Worm (Caenorhabditis elegans) whole organism, L1 larva: ENCODE data around the gene nmgp-1.
A peak's percentile ranks its signal among the peaks of the same experiment; 100 is the strongest.

Experiments used
- C04F5.9 ChIP-seq: sonication (generic microtip); optimal IDR thresholded peaks from 2 replicates; lab custom pipeline; 2016; ENCODE audit warnings: missing genetic modification characterization, missing compliant biosample characterization
- C16A3.4 ChIP-seq: fragments of 150-350 bp; optimal IDR thresholded peaks from 2 replicates; lab custom pipeline; 2014; ENCODE audit warnings: missing biosample characterization, missing genetic modification characterization
- C34B4.2 ChIP-seq: sonication (generic microtip); optimal IDR thresholded peaks from 2 replicates; lab custom pipeline; 2017; ENCODE audit warnings: mild to moderate bottlenecking, missing genetic modification characterization, missing compliant biosample characterization
- F16B12.6 ChIP-seq: fragments of 150-350 bp; optimal IDR thresholded peaks from 2 replicates; lab custom pipeline; 2014; ENCODE audit warnings: missing biosample characterization, missing genetic modification characterization
- Y116A8C.19 ChIP-seq: sonication (generic microtip); optimal IDR thresholded peaks from 2 replicates; lab custom pipeline; 2016; ENCODE audit warnings: missing compliant biosample characterization, missing genetic modification characterization, borderline replicate concordance
- alr-1 ChIP-seq: fragments of 200-800 bp; sonication (Bioruptor generic); optimal IDR thresholded peaks from 2 replicates; lab custom pipeline; 2018; ENCODE audit warnings: borderline replicate concordance, mild to moderate bottlenecking, missing genetic modification characterization, missing compliant biosample characterization
- aly-2 ChIP-seq: fragments of 150-350 bp; optimal IDR thresholded peaks from 2 replicates; lab custom pipeline; 2014; ENCODE audit warnings: missing biosample characterization, missing genetic modification characterization
- ama-1 ChIP-seq: fragments of 150-350 bp; optimal IDR thresholded peaks from 2 replicates; lab custom pipeline; 2014
- blmp-1 ChIP-seq: fragments of 150-350 bp; optimal IDR thresholded peaks from 2 replicates; lab custom pipeline; 2014; ENCODE audit warnings: missing biosample characterization, missing genetic modification characterization
- ceh-63 ChIP-seq: fragments of 200-800 bp; sonication (Bioruptor generic); optimal IDR thresholded peaks from 2 replicates; lab custom pipeline; 2018; ENCODE audit warnings: mild to moderate bottlenecking, missing genetic modification characterization, missing compliant biosample characterization
- ceh-8 ChIP-seq: fragments of 200-800 bp; sonication (Bioruptor generic); optimal IDR thresholded peaks from 2 replicates; lab custom pipeline; 2018; ENCODE audit warnings: mild to moderate bottlenecking, missing genetic modification characterization, moderate library complexity, missing compliant biosample characterization
- ceh-82 ChIP-seq, 3 experiments: fragments of 150-350 bp in 1 of 3; sonication (generic microtip) in 2 of 3; optimal IDR thresholded peaks; 2 replicates each; lab custom pipeline; 2014 to 2017; ENCODE audit warnings: missing biosample characterization in 3 of 3, missing genetic modification characterization in 3 of 3
- ceh-88 ChIP-seq: fragments of 200-800 bp; sonication (Bioruptor generic); IDR thresholded peaks from 2 replicates; pipeline ENCODE4 v1.3.6; 2022; ENCODE audit warnings: missing genetic modification characterization, missing compliant biosample characterization
- ceh-90 ChIP-seq: sonication (generic microtip); optimal IDR thresholded peaks from 2 replicates; lab custom pipeline; 2016; ENCODE audit warnings: missing genetic modification characterization, missing compliant biosample characterization
- ces-1 ChIP-seq: fragments of 150-350 bp; optimal IDR thresholded peaks from 2 replicates; lab custom pipeline; 2014; ENCODE audit warnings: missing biosample characterization, missing genetic modification reagents, missing genetic modification characterization
- dsc-1 ChIP-seq: sonication (generic microtip); optimal IDR thresholded peaks from 2 replicates; lab custom pipeline; 2016; ENCODE audit warnings: mild to moderate bottlenecking, missing genetic modification characterization, missing compliant biosample characterization
- egl-27 ChIP-seq, 2 experiments: fragments of 150-350 bp in 1 of 2; sonication (generic microtip); optimal IDR thresholded peaks; 3 replicates each; lab custom pipeline; 2017 to 2018; ENCODE audit warnings: missing biosample characterization in 2 of 2, missing genetic modification characterization in 2 of 2, missing genetic modification reagents in 2 of 2
- elt-3 ChIP-seq, 6 experiments: fragments of 150-350 bp in 1 of 6; sonication (generic microtip); optimal IDR thresholded peaks; 2 replicates each; lab custom pipeline; 2017 to 2018; ENCODE audit warnings: missing biosample characterization in 6 of 6, missing genetic modification characterization in 6 of 6, inconsistent platforms in 1 of 6
- fkh-10 ChIP-seq: sonication (generic microtip); optimal IDR thresholded peaks from 2 replicates; lab custom pipeline; 2017; ENCODE audit warnings: missing biosample characterization, missing genetic modification reagents, missing genetic modification characterization
- fos-1 ChIP-seq: fragments of 150-350 bp; optimal IDR thresholded peaks from 2 replicates; lab custom pipeline; 2014; ENCODE audit warnings: missing biosample characterization, missing genetic modification characterization
- hpl-2 ChIP-seq: fragments of 150-350 bp; optimal IDR thresholded peaks from 2 replicates; lab custom pipeline; 2014; ENCODE audit warnings: missing biosample characterization, missing genetic modification reagents, missing genetic modification characterization
- jun-1 ChIP-seq: fragments of 150-350 bp; optimal IDR thresholded peaks from 2 replicates; lab custom pipeline; 2014; ENCODE audit warnings: missing biosample characterization, missing genetic modification reagents, missing genetic modification characterization
- lin-35 ChIP-seq, 2 experiments: fragments of 150-350 bp; optimal IDR thresholded peaks; 2 replicates each; lab custom pipeline; 2014; ENCODE audit warnings: missing biosample characterization in 2 of 2, missing genetic modification characterization in 2 of 2, missing genetic modification reagents in 2 of 2
- lin-39 ChIP-seq: fragments of 150-350 bp; optimal IDR thresholded peaks from 2 replicates; lab custom pipeline; 2014; ENCODE audit warnings: missing biosample characterization, missing genetic modification reagents, missing genetic modification characterization
- lsy-2 ChIP-seq, 2 experiments: fragments of 150-350 bp; optimal IDR thresholded peaks; 2 replicates each; lab custom pipeline; 2014; ENCODE audit warnings: missing biosample characterization in 2 of 2, missing genetic modification characterization in 2 of 2
- mab-9 ChIP-seq: fragments of 200-800 bp; sonication (Bioruptor generic); IDR thresholded peaks from 2 replicates; pipeline ENCODE4 v1.3.6; 2022; ENCODE audit warnings: missing genetic modification reagents, missing genetic modification characterization, missing compliant biosample characterization
- mep-1 ChIP-seq: fragments of 150-350 bp; optimal IDR thresholded peaks from 2 replicates; lab custom pipeline; 2014; ENCODE audit warnings: missing biosample characterization, missing genetic modification characterization
- nhr-11 ChIP-seq: fragments of 150-350 bp; optimal IDR thresholded peaks from 2 replicates; lab custom pipeline; 2014; ENCODE audit warnings: missing biosample characterization, missing genetic modification characterization
- nhr-12 ChIP-seq: sonication (generic microtip); optimal IDR thresholded peaks from 2 replicates; lab custom pipeline; 2017; ENCODE audit warnings: missing biosample characterization, missing genetic modification characterization
- nhr-19 ChIP-seq: fragments of 200-800 bp; sonication (Bioruptor generic); conservative IDR thresholded peaks from 2 replicates; pipeline ENCODE4 v1.3.6; 2022; ENCODE audit warnings: missing genetic modification characterization, missing compliant biosample characterization
- nhr-20 ChIP-seq: sonication (generic microtip); optimal IDR thresholded peaks from 2 replicates; lab custom pipeline; 2016; ENCODE audit warnings: mild to moderate bottlenecking, missing genetic modification characterization, missing compliant biosample characterization
- nhr-237 ChIP-seq: fragments of 150-350 bp; optimal IDR thresholded peaks from 2 replicates; lab custom pipeline; 2014; ENCODE audit warnings: missing biosample characterization, missing genetic modification characterization
- nhr-28 ChIP-seq: fragments of 150-350 bp; optimal IDR thresholded peaks from 2 replicates; lab custom pipeline; 2014; ENCODE audit warnings: missing biosample characterization, missing genetic modification characterization
- nhr-77 ChIP-seq: fragments of 150-350 bp; optimal IDR thresholded peaks from 2 replicates; lab custom pipeline; 2014; ENCODE audit warnings: missing biosample characterization, missing genetic modification characterization
- pag-3 ChIP-seq: sonication (generic microtip); optimal IDR thresholded peaks from 2 replicates; lab custom pipeline; 2017; ENCODE audit warnings: missing genetic modification characterization, mild to moderate bottlenecking, missing compliant biosample characterization, antibody characterized with exemption, borderline replicate concordance; ENCODE audit not compliant: insufficient read depth
- pax-3 ChIP-seq: fragments of 200-800 bp; sonication (Bioruptor generic); optimal IDR thresholded peaks from 2 replicates; lab custom pipeline; 2018; ENCODE audit warnings: mild to moderate bottlenecking, missing genetic modification characterization, moderate library complexity, missing compliant biosample characterization
- pqm-1 ChIP-seq: sonication (generic microtip); optimal IDR thresholded peaks from 3 replicates; lab custom pipeline; 2017; ENCODE audit warnings: missing biosample characterization, missing genetic modification characterization
- rnt-1 ChIP-seq: sonication (generic microtip); optimal IDR thresholded peaks from 2 replicates; lab custom pipeline; 2016; ENCODE audit warnings: mild to moderate bottlenecking, missing genetic modification characterization, moderate library complexity, missing compliant biosample characterization
- snpc-4 ChIP-seq: fragments of 150-350 bp; optimal IDR thresholded peaks from 2 replicates; lab custom pipeline; 2014; ENCODE audit warnings: missing biosample characterization, missing genetic modification characterization
- snu-23 ChIP-seq: sonication (generic microtip); optimal IDR thresholded peaks from 2 replicates; lab custom pipeline; 2016; ENCODE audit warnings: missing genetic modification characterization, missing compliant biosample characterization
- sox-4 ChIP-seq: sonication (generic microtip); optimal IDR thresholded peaks from 2 replicates; lab custom pipeline; 2016; ENCODE audit warnings: missing genetic modification characterization, missing compliant biosample characterization
- sptf-1 ChIP-seq: fragments of 150-350 bp; optimal IDR thresholded peaks from 2 replicates; lab custom pipeline; 2014; ENCODE audit warnings: missing biosample characterization, missing genetic modification characterization
- sup-37 ChIP-seq: fragments of 200-800 bp; sonication (Bioruptor generic); optimal IDR thresholded peaks from 2 replicates; lab custom pipeline; 2018; ENCODE audit warnings: mild to moderate bottlenecking, missing genetic modification characterization, missing compliant biosample characterization
- swsn-7 ChIP-seq: sonication (generic microtip); optimal IDR thresholded peaks from 2 replicates; lab custom pipeline; 2016; ENCODE audit warnings: missing genetic modification characterization, missing compliant biosample characterization
- tbx-2 ChIP-seq: sonication (generic microtip); optimal IDR thresholded peaks from 2 replicates; lab custom pipeline; 2016; ENCODE audit warnings: missing genetic modification characterization, missing compliant biosample characterization
- unc-130 ChIP-seq: fragments of 150-350 bp; optimal IDR thresholded peaks from 2 replicates; lab custom pipeline; 2017; ENCODE audit warnings: missing biosample characterization, missing genetic modification characterization, inconsistent platforms
- unc-30 ChIP-seq: sonication (generic microtip); optimal IDR thresholded peaks from 2 replicates; lab custom pipeline; 2017; ENCODE audit warnings: missing biosample characterization, missing genetic modification characterization
- unc-86 ChIP-seq: sonication (generic microtip); optimal IDR thresholded peaks from 2 replicates; lab custom pipeline; 2016; ENCODE audit warnings: missing genetic modification characterization, missing compliant biosample characterization
- xbp-1 ChIP-seq: sonication (generic microtip); optimal IDR thresholded peaks from 2 replicates; lab custom pipeline; 2016; ENCODE audit warnings: missing genetic modification characterization, missing compliant biosample characterization
- zag-1 ChIP-seq: fragments of 150-350 bp; optimal IDR thresholded peaks from 2 replicates; lab custom pipeline; 2014; ENCODE audit warnings: missing biosample characterization, missing genetic modification characterization
- zip-4 ChIP-seq: fragments of 200-800 bp; sonication (Bioruptor generic); optimal IDR thresholded peaks from 2 replicates; lab custom pipeline; 2018; ENCODE audit warnings: mild to moderate bottlenecking, missing genetic modification characterization, moderate library complexity, missing compliant biosample characterization
- ztf-11 ChIP-seq, 2 experiments: sonication (generic microtip); optimal IDR thresholded peaks; 2 replicates each; lab custom pipeline; 2016 to 2017; ENCODE audit warnings: missing genetic modification characterization in 2 of 2, missing biosample characterization in 1 of 2, missing compliant biosample characterization in 1 of 2
- ztf-4 ChIP-seq: fragments of 150-350 bp; optimal IDR thresholded peaks from 2 replicates; lab custom pipeline; 2014; ENCODE audit warnings: missing biosample characterization, missing genetic modification characterization

nmgp-1 gene

ce11 chrII:6269805-6270414 lies 9.3 kb downstream of the nmgp-1 start, which contains the start of gene F13H8.2 (continued):
- TF ChIP-seq nhr-20 (peak; percentile 84), lin-35 (GFP tag; optimal IDR thresholded peaks at IDR 0.05; lab: Kevin White, UChicago) (peak; percentile 96 to 98), mab-9 (GFP tag; lab: Robert Waterston, UW) (peak; percentile 83), jun-1 (tag; lab: Kevin White, UChicago) (peak; percentile 57), tbx-2 (tag; lab: Kevin White, UChicago) (peak; percentile 86), ceh-8 (GFP tag; lab: Kevin White, UChicago) (peak; percentile 83), pax-3 (tag; lab: Kevin White, UChicago) (peak; percentile 59), snu-23 (GFP tag; lab: Kevin White, UChicago) (peak; percentile 86), unc-130 (tag; lab: Kevin White, UChicago) (peak; percentile 90), lin-39 (tag; lab: Kevin White, UChicago) (no peak), F16B12.6 (tag; lab: Kevin White, UChicago) (peak; percentile 98), sox-4 (tag; lab: Kevin White, UChicago) (peak; percentile 25), egl-27 (tag; optimal IDR thresholded peaks at IDR 0.05; lab: Kevin White, UChicago) (no peak), blmp-1 (tag; lab: Kevin White, UChicago) (peak; percentile 70), xbp-1 (tag; lab: Kevin White, UChicago) (peak; percentile 75), ceh-63 (no peak), snpc-4 (peak; percentile 44), nhr-19 (GFP tag; lab: Robert Waterston, UW) (peak; percentile 89), ztf-4 (tag; lab: Kevin White, UChicago) (peak; percentile 47), zip-4 (peak; percentile 54), Y116A8C.19 (tag; lab: Kevin White, UChicago) (no peak), ama-1 (lab: Kevin White, UChicago) (peak; percentile 67), ceh-90 (tag; lab: Kevin White, UChicago) (no peak), nhr-28 (no peak), unc-86 (peak; percentile 80), nhr-77 (peak; percentile 62), pag-3 (tag; lab: Kevin White, UChicago) (no peak), sptf-1 (no peak), zag-1 (no peak), fkh-10 (GFP tag; lab: Kevin White, UChicago) (peak; percentile 20), swsn-7 (tag; lab: Kevin White, UChicago) (peak; percentile 82), ces-1 (no peak), ztf-11 (tag; optimal IDR thresholded peaks at IDR 0.05; lab: Kevin White, UChicago) (peak in 1 of 2 experiments; percentile 59), aly-2 (peak; percentile 63), nhr-12 (no peak), ceh-88 (GFP tag; lab: Robert Waterston, UW) (peak; percentile 81), fos-1 (tag; lab: Kevin White, UChicago) (peak; percentile 51), rnt-1 (peak; percentile 88), C16A3.4 (tag; lab: Kevin White, UChicago) (peak; percentile 80), unc-30 (tag; lab: Kevin White, UChicago) (no peak), pqm-1 (tag; lab: Kevin White, UChicago) (no peak), nhr-237 (no peak), C04F5.9 (peak; percentile 58), lsy-2 (tag; optimal IDR thresholded peaks at IDR 0.05; lab: Kevin White, UChicago) (peak; percentile 82 to 90), hpl-2 (no peak), alr-1 (no peak), dsc-1 (tag; lab: Kevin White, UChicago) (peak; percentile 82), mep-1 (peak; percentile 80), elt-3 (tag; optimal IDR thresholded peaks at IDR 0.05; lab: Kevin White, UChicago) (peak in 2 of 6 experiments; percentile 55), C34B4.2 (tag; lab: Kevin White, UChicago) (no peak), ceh-82 (tag; optimal IDR thresholded peaks at IDR 0.05; lab: Kevin White, UChicago) (peak; percentile 74 to 78 (median 75)), sup-37 (no peak), nhr-11 (tag; lab: Kevin White, UChicago) (no peak)
